Worm (Caenorhabditis elegans) whole organism, L3 larva: ENCODE measurements around the gene C14F11.7.
A peak's percentile ranks its signal among the peaks of the same experiment; 100 is the strongest.

Source experiments
- ama-1 ChIP-seq: fragments of 150-350 bp; optimal IDR thresholded peaks from 2 replicates; lab custom pipeline; 2018
- elt-2 ChIP-seq: sonication (generic microtip); optimal IDR thresholded peaks from 2 replicates; lab custom pipeline; 2016; ENCODE audit warnings: missing genetic modification reagents, mild to moderate bottlenecking, missing genetic modification characterization, missing compliant biosample characterization
- lin-15B ChIP-seq: fragments of 150-350 bp; optimal IDR thresholded peaks from 2 replicates; lab custom pipeline; 2014; ENCODE audit warnings: missing biosample characterization, missing genetic modification characterization
- mdl-1 ChIP-seq: fragments of 150-350 bp; optimal IDR thresholded peaks from 2 replicates; lab custom pipeline; 2014; ENCODE audit warnings: missing biosample characterization, missing genetic modification characterization
- nfya-1 ChIP-seq: sonication (generic microtip); optimal IDR thresholded peaks from 2 replicates; lab custom pipeline; 2017; ENCODE audit warnings: missing genetic modification characterization, mild to moderate bottlenecking, missing compliant biosample characterization, antibody characterized with exemption, moderate library complexity; ENCODE audit not compliant: insufficient read depth
- nhr-11 ChIP-seq: fragments of 150-350 bp; optimal IDR thresholded peaks from 2 replicates; lab custom pipeline; 2014; ENCODE audit warnings: missing biosample characterization, missing genetic modification characterization
- nhr-12 ChIP-seq: fragments of 150-350 bp; optimal IDR thresholded peaks from 2 replicates; lab custom pipeline; 2014; ENCODE audit warnings: missing biosample characterization, missing genetic modification characterization
- nhr-25 ChIP-seq: sonication (generic microtip); optimal IDR thresholded peaks from 2 replicates; lab custom pipeline; 2017; ENCODE audit warnings: missing biosample characterization, missing genetic modification characterization
- nhr-67 ChIP-seq: fragments of 150-350 bp; optimal IDR thresholded peaks from 2 replicates; lab custom pipeline; 2014; ENCODE audit warnings: missing biosample characterization, missing genetic modification characterization
- nhr-76 ChIP-seq: fragments of 150-350 bp; sonication (generic microtip); optimal IDR thresholded peaks from 5 replicates; lab custom pipeline; 2014; ENCODE audit warnings: missing biosample characterization, missing genetic modification characterization
- pqm-1 ChIP-seq: fragments of 150-350 bp; optimal IDR thresholded peaks from 2 replicates; lab custom pipeline; 2017; ENCODE audit warnings: missing biosample characterization, missing genetic modification characterization, inconsistent platforms
- snpc-4 ChIP-seq: fragments of 150-350 bp; optimal IDR thresholded peaks from 2 replicates; lab custom pipeline; 2014; ENCODE audit warnings: missing biosample characterization, missing genetic modification characterization
- unc-39 ChIP-seq: sonication (generic microtip); optimal IDR thresholded peaks from 4 replicates; lab custom pipeline; 2017; ENCODE audit warnings: missing biosample characterization, missing genetic modification characterization
- ztf-11 ChIP-seq: fragments of 150-350 bp; optimal IDR thresholded peaks from 2 replicates; lab custom pipeline; 2014; ENCODE audit warnings: missing biosample characterization, missing genetic modification characterization

- TF ChIP-seq snpc-4 (tag; lab: Kevin White, UChicago) (no peak), mdl-1 (tag; lab: Kevin White, UChicago) (no peak), unc-39 (tag; lab: Kevin White, UChicago) (no peak), nhr-67 (tag; lab: Kevin White, UChicago) (no peak), pqm-1 (tag; lab: Kevin White, UChicago) (no peak), ama-1 (lab: Kevin White, UChicago) (no peak), ztf-11 (tag; lab: Kevin White, UChicago) (no peak), nhr-76 (tag; lab: Kevin White, UChicago) (no peak), elt-2 (no peak), nhr-25 (tag; lab: Kevin White, UChicago) (no peak), lin-15B (peak; percentile 12), nfya-1 (tag; lab: Kevin White, UChicago) (peak; percentile 43), nhr-11 (no peak), nhr-12 (tag; lab: Kevin White, UChicago) (no peak)
Measured at ce11 chrX:6239927-6240639, 31.7 kb upstream of the C14F11.7 start.
